Fruit fly (Drosophila melanogaster) whole organism, adult: ENCODE measurements around the gene CSN1a.

Experiments used
- CG11617 ChIP-seq: fragments of 200-800 bp; sonication (Bioruptor generic); optimal IDR thresholded peaks from 2 replicates; lab custom pipeline; 2017; ENCODE audit warnings: mild to moderate bottlenecking, missing biosample characterization, missing genetic modification reagents, missing genetic modification characterization
- CG12768 ChIP-seq: fragments of 200-800 bp; sonication (Bioruptor generic); optimal IDR thresholded peaks from 2 replicates; lab custom pipeline; 2017; ENCODE audit warnings: missing biosample characterization, missing genetic modification characterization, mild to moderate bottlenecking, moderate library complexity, missing genetic modification reagents
- CG14711 ChIP-seq: fragments of 200-800 bp; sonication (Bioruptor generic); optimal IDR thresholded peaks from 2 replicates; lab custom pipeline; 2018; ENCODE audit warnings: missing biosample characterization, mild to moderate bottlenecking, missing genetic modification characterization, moderate library complexity
- CG1620 ChIP-seq: fragments of 200-800 bp; sonication (Bioruptor generic); optimal IDR thresholded peaks from 2 replicates; lab custom pipeline; 2016; ENCODE audit warnings: missing biosample characterization, missing genetic modification characterization
- CG33017 ChIP-seq: fragments of 200-800 bp; sonication (Bioruptor generic); optimal IDR thresholded peaks from 2 replicates; lab custom pipeline; 2018; ENCODE audit warnings: missing biosample characterization, mild to moderate bottlenecking, missing genetic modification characterization, moderate library complexity
- CG5204 ChIP-seq: fragments of 200-800 bp; sonication (Bioruptor generic); optimal IDR thresholded peaks from 2 replicates; lab custom pipeline; 2016; ENCODE audit warnings: missing biosample characterization, missing genetic modification characterization
- CG7045 ChIP-seq: fragments of 200-800 bp; sonication (Bioruptor generic); optimal IDR thresholded peaks from 2 replicates; lab custom pipeline; 2017; ENCODE audit warnings: missing biosample characterization, mild to moderate bottlenecking, missing genetic modification characterization
- CG7101 ChIP-seq: fragments of 200-800 bp; sonication (Bioruptor generic); optimal IDR thresholded peaks from 2 replicates; lab custom pipeline; 2018; ENCODE audit warnings: missing biosample characterization, mild to moderate bottlenecking, missing genetic modification characterization, moderate library complexity
- Clk ChIP-seq: fragments of 200-800 bp; sonication (Bioruptor generic); optimal IDR thresholded peaks from 2 replicates; lab custom pipeline; 2017; ENCODE audit warnings: missing biosample characterization, missing genetic modification characterization
- Crg-1 ChIP-seq: fragments of 200-800 bp; sonication (Bioruptor generic); optimal IDR thresholded peaks from 2 replicates; lab custom pipeline; 2016; ENCODE audit warnings: missing biosample characterization, missing genetic modification characterization
- Hr96 ChIP-seq: fragments of 200-800 bp; sonication (Bioruptor generic); optimal IDR thresholded peaks from 2 replicates; lab custom pipeline; 2016; ENCODE audit warnings: missing biosample characterization, missing genetic modification characterization
- Mnt ChIP-seq: fragments of 200-800 bp; sonication (Bioruptor generic); optimal IDR thresholded peaks from 2 replicates; lab custom pipeline; 2016; ENCODE audit warnings: missing biosample characterization, mild to moderate bottlenecking, missing genetic modification characterization
- bab1 ChIP-seq: fragments of 200-800 bp; sonication (Bioruptor generic); optimal IDR thresholded peaks from 3 replicates; lab custom pipeline; 2019; ENCODE audit warnings: missing biosample characterization, mild to moderate bottlenecking, missing genetic modification characterization, moderate library complexity
- cic ChIP-seq: fragments of 200-800 bp; sonication (Bioruptor generic); optimal IDR thresholded peaks from 2 replicates; lab custom pipeline; 2017; ENCODE audit warnings: missing biosample characterization, mild to moderate bottlenecking, missing genetic modification characterization, moderate library complexity
- cnc ChIP-seq, 2 experiments: fragments of >200 bp; optimal IDR thresholded peaks; 2 replicates each; lab custom pipeline; 2017
- kay ChIP-seq: fragments of 200-800 bp; sonication (Bioruptor generic); peaks from one replicate; lab custom pipeline; 2016; ENCODE audit warnings: missing biosample characterization, missing genetic modification characterization, borderline replicate concordance
- ovo ChIP-seq: fragments of 200-800 bp; sonication (Bioruptor generic); optimal IDR thresholded peaks from 2 replicates; lab custom pipeline; 2016; ENCODE audit warnings: missing biosample characterization, missing genetic modification characterization
- pad ChIP-seq: fragments of 200-800 bp; sonication (Bioruptor generic); optimal IDR thresholded peaks from 3 replicates; lab custom pipeline; 2017; ENCODE audit warnings: missing biosample characterization, missing genetic modification characterization, mild to moderate bottlenecking, moderate library complexity, missing genetic modification reagents
- tj ChIP-seq: fragments of 200-800 bp; sonication (Bioruptor generic); optimal IDR thresholded peaks from 3 replicates; lab custom pipeline; 2017; ENCODE audit warnings: missing biosample characterization, mild to moderate bottlenecking, missing genetic modification characterization, moderate library complexity
- toe ChIP-seq: fragments of 200-800 bp; sonication (Bioruptor generic); optimal IDR thresholded peaks from 2 replicates; lab custom pipeline; 2016; ENCODE audit warnings: missing biosample characterization, missing genetic modification characterization

CSN1a gene

dm6 chr2L:14784498-14784897 is 21.9 kb downstream of the CSN1a start, which contains the start of gene CG18636:
Gene CG18636 (minus strand): TSS chr2L:14784598.
- TF ChIP-seq toe (GFP tag; lab: Kevin White, UChicago) (no peak), Clk (GFP tag; lab: Kevin White, UChicago) (no peak), Mnt (GFP tag; lab: Kevin White, UChicago) (no peak)

DNA sequence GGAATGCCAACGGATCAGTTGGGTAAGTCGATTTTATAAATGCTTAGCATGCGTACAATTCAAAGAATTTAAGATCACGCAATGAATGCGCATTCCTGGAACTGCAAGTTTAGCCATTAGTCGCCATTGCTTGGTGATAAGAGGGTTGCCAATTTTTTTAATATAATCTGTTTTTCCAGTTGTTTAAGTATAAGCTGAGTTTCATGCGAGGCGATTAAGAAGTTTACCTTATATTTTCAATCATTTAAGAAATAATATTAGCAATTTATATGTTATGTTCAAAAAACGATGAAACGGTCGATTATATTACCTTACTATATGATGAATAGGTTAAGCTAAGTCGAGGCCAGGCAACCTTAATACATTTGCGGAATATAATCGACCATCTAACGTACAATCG is 34.0 kb downstream of the CSN1a start, which contains the start of gene CG18420:
TSS of gene CG18420 (minus strand) at position 101 of the 400 bp plus-strand sequence.
- TF ChIP-seq kay (no peak), CG5204 (GFP tag; lab: Kevin White, UChicago) (no peak), CG7045 (GFP tag; lab: Kevin White, UChicago) (no peak), pad (GFP tag; lab: Kevin White, UChicago) (no peak), tj (GFP tag; lab: Kevin White, UChicago) (no peak), Hr96 (GFP tag; lab: Kevin White, UChicago) (no peak), bab1 (GFP tag; lab: Kevin White, UChicago) (no peak), CG33017 (tag; lab: Kevin White, UChicago) (no peak), toe (GFP tag; lab: Kevin White, UChicago) (no peak), CG11617 (no peak), cic (no peak)

- TF ChIP-seq Mnt (GFP tag; lab: Kevin White, UChicago): no peak
- TF ChIP-seq toe (GFP tag; lab: Kevin White, UChicago): no peak
- TF ChIP-seq bab1 (GFP tag; lab: Kevin White, UChicago): no peak
- TF ChIP-seq Crg-1 (GFP tag; lab: Kevin White, UChicago): no peak
- TF ChIP-seq CG7101 (tag; lab: Kevin White, UChicago): no peak
- no peak for TF ChIP-seq cic
- TF ChIP-seq CG7045 (GFP tag; lab: Kevin White, UChicago): no peak
- TF ChIP-seq tj (GFP tag; lab: Kevin White, UChicago): no peak
- TF ChIP-seq pad (GFP tag; lab: Kevin White, UChicago): no peak
- no peak for TF ChIP-seq Hr96 (GFP tag; lab: Kevin White, UChicago)
- no peak for TF ChIP-seq cnc (optimal IDR thresholded peaks at IDR 0.05; lab: Kevin White, UChicago)
- no peak for TF ChIP-seq CG12768 (GFP tag; lab: Kevin White, UChicago)
Observed at dm6 chr2L:14797554-14797953, 35.0 kb downstream of the CSN1a start.

DNA sequence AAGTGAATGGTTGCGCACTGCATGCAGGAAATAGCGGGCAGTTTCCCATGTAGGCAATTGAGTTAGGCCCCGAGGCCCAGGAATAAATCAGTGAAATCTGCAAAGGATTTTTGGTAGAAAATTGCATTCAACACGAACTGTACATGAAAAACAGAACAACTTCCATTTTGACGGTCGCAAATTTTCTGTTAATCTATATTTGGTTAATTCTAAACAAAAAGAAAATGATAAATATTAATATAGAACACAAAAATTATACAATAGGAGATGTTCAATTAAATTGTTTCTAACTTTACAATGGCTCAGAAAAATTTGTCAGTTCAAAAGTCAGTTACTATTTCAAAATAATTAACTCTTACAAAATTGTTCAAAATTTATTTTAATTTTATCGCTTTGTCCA is 39.5 kb downstream of the CSN1a start, which contains the start of gene CG33308:
TSS of gene CG33308 (plus strand) at position 301 of the 400 bp plus-strand sequence.
- TF ChIP-seq cic: no peak
- TF ChIP-seq CG11617: no peak
- no peak for TF ChIP-seq CG7045 (GFP tag; lab: Kevin White, UChicago)
- no peak for TF ChIP-seq bab1 (GFP tag; lab: Kevin White, UChicago)
- TF ChIP-seq Hr96 (GFP tag; lab: Kevin White, UChicago): no peak
- no peak for TF ChIP-seq CG7101 (tag; lab: Kevin White, UChicago)
- no peak for TF ChIP-seq CG14711 (tag; lab: Kevin White, UChicago)
- TF ChIP-seq CG33017 (tag; lab: Kevin White, UChicago): no peak
- TF ChIP-seq cnc (optimal IDR thresholded peaks at IDR 0.05; lab: Kevin White, UChicago): no peak
- TF ChIP-seq ovo (GFP tag; lab: Kevin White, UChicago): no peak
- TF ChIP-seq CG1620 (GFP tag; lab: Kevin White, UChicago): no peak
- no peak for TF ChIP-seq Crg-1 (GFP tag; lab: Kevin White, UChicago)

dm6 chr2L:14810461-14810860 is 47.9 kb downstream of the CSN1a start, which contains the start of gene CG33309:
Gene CG33309 (plus strand): TSS chr2L:14810761.
- TF ChIP-seq toe (GFP tag; lab: Kevin White, UChicago) (no peak), bab1 (GFP tag; lab: Kevin White, UChicago) (no peak), CG7045 (GFP tag; lab: Kevin White, UChicago) (no peak), CG5204 (GFP tag; lab: Kevin White, UChicago) (no peak), Crg-1 (GFP tag; lab: Kevin White, UChicago) (no peak)
